Fruit fly (Drosophila melanogaster): ENCODE measurements around the gene CG42393.

dm6 chr3L:18029546-18030300 lies 12.8 kb upstream of the CG42393 start:
- TF ChIP-seq CG8478 (optimal IDR thresholded peaks at IDR 0.05) (no peak), CTCF (optimal IDR thresholded peaks at IDR 0.05) (no peak)
